Worm (Caenorhabditis elegans) whole organism, mixed stage, embryonic: ENCODE results near the gene srw-144.

Experiments
- M03D4.4 ChIP-seq: sonication (generic microtip); optimal IDR thresholded peaks from 2 replicates; lab custom pipeline; 2017; ENCODE audit warnings: mild to moderate bottlenecking, missing genetic modification characterization, missing compliant biosample characterization
- bed-3 ChIP-seq: fragments of 200-800 bp; sonication (Bioruptor generic); optimal IDR thresholded peaks from 3 replicates; lab custom pipeline; 2018; ENCODE audit warnings: mild to moderate bottlenecking, missing genetic modification characterization, moderate library complexity, missing compliant biosample characterization
- blmp-1 ChIP-seq: fragments of 150-350 bp; optimal IDR thresholded peaks from 2 replicates; lab custom pipeline; 2014; ENCODE audit warnings: missing biosample characterization, missing genetic modification characterization
- ceh-39 ChIP-seq: fragments of 150-350 bp; optimal IDR thresholded peaks from 2 replicates; lab custom pipeline; 2014; ENCODE audit warnings: missing biosample characterization, missing genetic modification characterization
- ceh-43 ChIP-seq: fragments of 200-800 bp; sonication (Bioruptor generic); optimal IDR thresholded peaks from 2 replicates; lab custom pipeline; 2018; ENCODE audit warnings: mild to moderate bottlenecking, missing genetic modification characterization, moderate library complexity, missing compliant biosample characterization
- ceh-83 ChIP-seq: fragments of 200-800 bp; sonication (Bioruptor generic); optimal IDR thresholded peaks from 2 replicates; lab custom pipeline; 2018; ENCODE audit warnings: mild to moderate bottlenecking, missing genetic modification characterization, missing compliant biosample characterization
- ces-1 ChIP-seq: fragments of 150-350 bp; optimal IDR thresholded peaks from 2 replicates; lab custom pipeline; 2014; ENCODE audit warnings: missing biosample characterization, missing genetic modification reagents, missing genetic modification characterization
- cnd-1 ChIP-seq: fragments of 200-800 bp; sonication (Bioruptor generic); optimal IDR thresholded peaks from 2 replicates; lab custom pipeline; 2018; ENCODE audit warnings: mild to moderate bottlenecking, missing genetic modification characterization, missing compliant biosample characterization
- drap-1 ChIP-seq: fragments of 200-800 bp; sonication (Bioruptor generic); optimal IDR thresholded peaks from 3 replicates; lab custom pipeline; 2018; ENCODE audit warnings: mild to moderate bottlenecking, missing genetic modification characterization, missing compliant biosample characterization
- elt-1 ChIP-seq: sonication (generic microtip); optimal IDR thresholded peaks from 2 replicates; lab custom pipeline; 2017; ENCODE audit warnings: missing genetic modification characterization, mild to moderate bottlenecking, missing compliant biosample characterization, antibody characterized with exemption, moderate library complexity, borderline replicate concordance; ENCODE audit not compliant: insufficient read depth
- elt-3 ChIP-seq: fragments of 150-350 bp; optimal IDR thresholded peaks from 2 replicates; lab custom pipeline; 2014; ENCODE audit warnings: missing biosample characterization, missing genetic modification characterization
- flh-1 ChIP-seq: fragments of 200-800 bp; sonication (Bioruptor generic); optimal IDR thresholded peaks from 2 replicates; lab custom pipeline; 2018; ENCODE audit warnings: mild to moderate bottlenecking, missing genetic modification characterization, moderate library complexity, missing compliant biosample characterization
- ham-2 ChIP-seq: fragments of 200-800 bp; sonication (Bioruptor generic); optimal IDR thresholded peaks from 2 replicates; lab custom pipeline; 2018; ENCODE audit warnings: mild to moderate bottlenecking, missing genetic modification characterization, missing compliant biosample characterization
- hlh-1 ChIP-seq: fragments of 150-350 bp; optimal IDR thresholded peaks from 2 replicates; lab custom pipeline; 2014; ENCODE audit warnings: missing biosample characterization, missing genetic modification reagents, missing genetic modification characterization
- lin-32 ChIP-seq: fragments of 200-800 bp; sonication (Bioruptor generic); optimal IDR thresholded peaks from 2 replicates; lab custom pipeline; 2018; ENCODE audit warnings: mild to moderate bottlenecking, missing genetic modification characterization, missing compliant biosample characterization
- lsy-2 ChIP-seq: fragments of 150-350 bp; optimal IDR thresholded peaks from 2 replicates; lab custom pipeline; 2014; ENCODE audit warnings: missing biosample characterization, missing genetic modification characterization
- mab-5 ChIP-seq: fragments of 150-350 bp; optimal IDR thresholded peaks from 2 replicates; lab custom pipeline; 2014; ENCODE audit warnings: missing biosample characterization, missing genetic modification characterization
- mep-1 ChIP-seq: fragments of 150-350 bp; optimal IDR thresholded peaks from 2 replicates; lab custom pipeline; 2017; ENCODE audit warnings: missing biosample characterization, missing genetic modification reagents, missing genetic modification characterization, inconsistent platforms
- nhr-12 ChIP-seq: fragments of 150-350 bp; optimal IDR thresholded peaks from 2 replicates; lab custom pipeline; 2014; ENCODE audit warnings: missing biosample characterization, missing genetic modification characterization
- nhr-2 ChIP-seq: fragments of 150-350 bp; optimal IDR thresholded peaks from 2 replicates; lab custom pipeline; 2014; ENCODE audit warnings: missing biosample characterization, missing genetic modification characterization
- nhr-237 ChIP-seq: fragments of 150-350 bp; optimal IDR thresholded peaks from 2 replicates; lab custom pipeline; 2014; ENCODE audit warnings: missing biosample characterization, missing genetic modification characterization
- nhr-28 ChIP-seq: fragments of 150-350 bp; optimal IDR thresholded peaks from 2 replicates; lab custom pipeline; 2014; ENCODE audit warnings: missing biosample characterization, missing genetic modification characterization
- nhr-76 ChIP-seq: sonication (generic microtip); optimal IDR thresholded peaks from 2 replicates; lab custom pipeline; 2017; ENCODE audit warnings: missing biosample characterization, missing genetic modification characterization
- pha-4 ChIP-seq: fragments of 150-350 bp; optimal IDR thresholded peaks from 2 replicates; lab custom pipeline; 2018; ENCODE audit warnings: missing biosample characterization, missing genetic modification reagents, missing genetic modification characterization
- snpc-4 ChIP-seq: fragments of 150-350 bp; optimal IDR thresholded peaks from 2 replicates; lab custom pipeline; 2014; ENCODE audit warnings: missing biosample characterization, missing genetic modification characterization
- sptf-1 ChIP-seq: sonication (generic microtip); optimal IDR thresholded peaks from 2 replicates; lab custom pipeline; 2017; ENCODE audit warnings: mild to moderate bottlenecking, missing genetic modification characterization, moderate library complexity, missing compliant biosample characterization
- tbx-8 ChIP-seq: fragments of 200-800 bp; sonication (Bioruptor generic); optimal IDR thresholded peaks from 2 replicates; lab custom pipeline; 2018; ENCODE audit warnings: mild to moderate bottlenecking, missing genetic modification characterization, moderate library complexity, missing compliant biosample characterization
- unc-120 ChIP-seq: sonication (generic microtip); optimal IDR thresholded peaks from 2 replicates; lab custom pipeline; 2017; ENCODE audit warnings: missing genetic modification characterization, missing compliant biosample characterization; ENCODE audit not compliant: poor library complexity, severe bottlenecking
- unc-39 ChIP-seq: fragments of 150-350 bp; optimal IDR thresholded peaks from 2 replicates; lab custom pipeline; 2014; ENCODE audit warnings: missing biosample characterization, missing genetic modification characterization
- unc-62 ChIP-seq: fragments of 150-350 bp; optimal IDR thresholded peaks from 2 replicates; lab custom pipeline; 2014; ENCODE audit warnings: missing biosample characterization, missing genetic modification reagents, missing genetic modification characterization
- zip-8 ChIP-seq: fragments of 150-350 bp; optimal IDR thresholded peaks from 2 replicates; lab custom pipeline; 2014; ENCODE audit warnings: missing biosample characterization, missing genetic modification characterization
- ztf-11 ChIP-seq: fragments of 150-350 bp; optimal IDR thresholded peaks from 2 replicates; lab custom pipeline; 2014; ENCODE audit warnings: missing biosample characterization, missing genetic modification characterization

The srw-144 gene

ce11 chrV:2929753-2930152, 31.0 kb downstream of the srw-144 start, which contains the start of gene C31B8.16:
Gene C31B8.16 (plus strand): TSS chrV:2930053.
- TF ChIP-seq cnd-1 = no peak
- no peak for TF ChIP-seq nhr-76 (tag; lab: Kevin White, UChicago)
- no peak for TF ChIP-seq bed-3 (GFP tag; lab: Kevin White, UChicago)
- no peak for TF ChIP-seq elt-3 (tag; lab: Kevin White, UChicago)
- TF ChIP-seq mep-1 (tag; lab: Kevin White, UChicago) = no peak
- TF ChIP-seq sptf-1 (tag; lab: Kevin White, UChicago) = no peak
- TF ChIP-seq tbx-8 = no peak
- no peak for TF ChIP-seq blmp-1 (tag; lab: Kevin White, UChicago)
- TF ChIP-seq nhr-28 (tag; lab: Kevin White, UChicago) = no peak
- TF ChIP-seq pha-4 (tag; lab: Kevin White, UChicago) = no peak
- no peak for TF ChIP-seq drap-1 (GFP tag; lab: Kevin White, UChicago)
- TF ChIP-seq ces-1 = no peak
- TF ChIP-seq ceh-39 (tag; lab: Kevin White, UChicago) = no peak
- TF ChIP-seq ham-2 (GFP tag; lab: Kevin White, UChicago) = no peak
- no peak for TF ChIP-seq nhr-237 (tag; lab: Kevin White, UChicago)
- TF ChIP-seq lin-32 (GFP tag; lab: Kevin White, UChicago) = no peak
- no peak for TF ChIP-seq nhr-2 (tag; lab: Kevin White, UChicago)

ce11 chrV:2927553-2927952, 33.2 kb downstream of the srw-144 start, which contains the start of gene C31B8.12:
Gene C31B8.12 (minus strand): TSS chrV:2927653.
- TF ChIP-seq hlh-1 (tag; lab: Kevin White, UChicago) (no peak), pha-4 (tag; lab: Kevin White, UChicago) (no peak), drap-1 (GFP tag; lab: Kevin White, UChicago) (no peak), ham-2 (GFP tag; lab: Kevin White, UChicago) (no peak), ceh-43 (GFP tag; lab: Kevin White, UChicago) (no peak), nhr-2 (tag; lab: Kevin White, UChicago) (no peak), elt-3 (tag; lab: Kevin White, UChicago) (no peak), unc-39 (tag; lab: Kevin White, UChicago) (no peak), ztf-11 (tag; lab: Kevin White, UChicago) (no peak), cnd-1 (no peak)

- TF ChIP-seq ceh-43 (GFP tag; lab: Kevin White, UChicago) (no peak), nhr-12 (no peak), elt-1 (tag; lab: Kevin White, UChicago) (no peak), elt-3 (tag; lab: Kevin White, UChicago) (no peak), lsy-2 (no peak), unc-62 (GFP tag; lab: Kevin White, UChicago) (no peak), bed-3 (GFP tag; lab: Kevin White, UChicago) (no peak), flh-1 (GFP tag; lab: Kevin White, UChicago) (no peak), mab-5 (tag; lab: Kevin White, UChicago) (no peak), unc-120 (tag; lab: Kevin White, UChicago) (no peak), cnd-1 (no peak), ham-2 (GFP tag; lab: Kevin White, UChicago) (no peak), lin-32 (GFP tag; lab: Kevin White, UChicago) (no peak), nhr-28 (tag; lab: Kevin White, UChicago) (no peak), pha-4 (tag; lab: Kevin White, UChicago) (no peak)
These were observed 38.2 kb downstream of the srw-144 start, which contains the start of gene srh-38 for ce11 chrV:2922594-2922993. Gene srh-38 (minus strand): TSS chrV:2922694.

ce11 chrV:2920125-2920524, 40.7 kb downstream of the srw-144 start:
- TF ChIP-seq nhr-76 (tag; lab: Kevin White, UChicago) = no peak
- no peak for TF ChIP-seq zip-8 (tag; lab: Kevin White, UChicago)
- TF ChIP-seq snpc-4 = no peak
- no peak for TF ChIP-seq elt-1 (tag; lab: Kevin White, UChicago)
- TF ChIP-seq M03D4.4 = no peak
- TF ChIP-seq lin-32 (GFP tag; lab: Kevin White, UChicago) = no peak
- no peak for TF ChIP-seq elt-3 (tag; lab: Kevin White, UChicago)
- no peak for TF ChIP-seq bed-3 (GFP tag; lab: Kevin White, UChicago)
- TF ChIP-seq mab-5 (tag; lab: Kevin White, UChicago) = no peak
- no peak for TF ChIP-seq tbx-8
- TF ChIP-seq nhr-12 = no peak
- TF ChIP-seq ztf-11 (tag; lab: Kevin White, UChicago) = no peak
- no peak for TF ChIP-seq ceh-43 (GFP tag; lab: Kevin White, UChicago)
- TF ChIP-seq lsy-2 = no peak
- TF ChIP-seq unc-62 (GFP tag; lab: Kevin White, UChicago) = no peak
- no peak for TF ChIP-seq nhr-2 (tag; lab: Kevin White, UChicago)
- TF ChIP-seq flh-1 (GFP tag; lab: Kevin White, UChicago) = no peak
- TF ChIP-seq ceh-83 = no peak
- TF ChIP-seq blmp-1 (tag; lab: Kevin White, UChicago) = no peak
- no peak for TF ChIP-seq pha-4 (tag; lab: Kevin White, UChicago)
